1 fruit fly cellular context compared by ENCODE assay signal in genomic region chr3L:907673-908323, dm6.
TF ChIP-seq lines count a peak whose summit lies in the region.

No protein-coding gene starts in this region.

TF ChIP-seq in whole organism, embryonic, 481 proteins besides CTCF, POLR2A, EP300 and RAD21 (continued from another document and continues in another):
- TF ChIP-seq GATAe (GFP tag; conservative IDR thresholded peaks at IDR 0.05; lab: Robert Waterston, UW) (no peak), Sry-β (GFP tag; optimal IDR thresholded peaks at IDR 0.05; lab: Kevin White, UChicago) (no peak), CG13287 (GFP tag; IDR thresholded peaks at IDR 0.05; lab: Robert Waterston, UW; ENCODE audit: partially characterized antibody) (no peak), TFAM (GFP tag; optimal IDR thresholded peaks at IDR 0.05; lab: Kevin White, UChicago) (no peak), CG11085 (GFP tag; IDR thresholded peaks at IDR 0.05; lab: Robert Waterston, UW) (no peak), CG11504 (tag; optimal IDR thresholded peaks at IDR 0.05; lab: Kevin White, UChicago) (peak; percentile 52), CG12769 (tag; optimal IDR thresholded peaks at IDR 0.05; lab: Kevin White, UChicago) (no peak), tup (GFP tag; optimal IDR thresholded peaks at IDR 0.05; lab: Kevin White, UChicago) (no peak), pnt (GFP tag; optimal IDR thresholded peaks at IDR 0.05; lab: Kevin White, UChicago) (peak; percentile 13), Pdp1 (GFP tag; optimal IDR thresholded peaks at IDR 0.05; lab: Kevin White, UChicago) (no peak), lilli (GFP tag; optimal IDR thresholded peaks at IDR 0.05; lab: Kevin White, UChicago) (peak; percentile 6), emc (GFP tag; optimal IDR thresholded peaks at IDR 0.05; lab: Kevin White, UChicago) (no peak), slbo (GFP tag; IDR thresholded peaks at IDR 0.05; lab: Robert Waterston, UW) (no peak), CG10462 (GFP tag; optimal IDR thresholded peaks at IDR 0.05; lab: Kevin White, UChicago) (no peak), CG33557 (GFP tag; optimal IDR thresholded peaks at IDR 0.05; lab: Kevin White, UChicago) (peak; percentile 18), Atf6 (GFP tag; IDR thresholded peaks at IDR 0.05; lab: Robert Waterston, UW) (no peak), Nf-YA (GFP tag; IDR thresholded peaks at IDR 0.05; lab: Robert Waterston, UW) (no peak), exex (tag; optimal IDR thresholded peaks at IDR 0.05; lab: Kevin White, UChicago) (no peak), crc (GFP tag; optimal IDR thresholded peaks at IDR 0.05; lab: Kevin White, UChicago) (no peak), Deaf1 (tag; optimal IDR thresholded peaks at IDR 0.05; lab: Kevin White, UChicago) (no peak), Mad (GFP tag; optimal IDR thresholded peaks at IDR 0.05; lab: Kevin White, UChicago) (no peak), NFAT (GFP tag; IDR thresholded peaks at IDR 0.05; lab: Robert Waterston, UW) (no peak), CG2875 (GFP tag; optimal IDR thresholded peaks at IDR 0.05; lab: Kevin White, UChicago) (peak; percentile 33), CG11456 (GFP tag; IDR thresholded peaks at IDR 0.05; lab: Robert Waterston, UW) (no peak), dmrt11E (tag; optimal IDR thresholded peaks at IDR 0.05; lab: Kevin White, UChicago) (peak; percentile 68), gem (tag; optimal IDR thresholded peaks at IDR 0.05; lab: Kevin White, UChicago) (peak; percentile 58), D19A (tag; optimal IDR thresholded peaks at IDR 0.05; lab: Kevin White, UChicago) (peak; percentile 14), ATbp (GFP tag; optimal IDR thresholded peaks at IDR 0.05; lab: Kevin White, UChicago) (peak; percentile 22), gsb-n (tag; optimal IDR thresholded peaks at IDR 0.05; lab: Kevin White, UChicago) (peak; percentile 41), pum (GFP tag; optimal IDR thresholded peaks at IDR 0.05; lab: Kevin White, UChicago) (no peak), CG7745 (tag; optimal IDR thresholded peaks at IDR 0.05; lab: Kevin White, UChicago) (no peak), Ets65A (GFP tag; lab: Kevin White, UChicago) (peak; percentile 77), CG3407 (GFP tag; optimal IDR thresholded peaks at IDR 0.05; lab: Kevin White, UChicago) (peak; percentile 9), lola (GFP tag; optimal IDR thresholded peaks at IDR 0.05; lab: Kevin White, UChicago) (peak in 1 of 3 experiments; percentile 58), sr (GFP tag; IDR thresholded peaks at IDR 0.05; lab: Robert Waterston, UW) (no peak), prd (optimal IDR thresholded peaks at IDR 0.05; lab: Kevin White, UChicago) (no peak), prd (GFP tag; IDR thresholded peaks at IDR 0.05; lab: Robert Waterston, UW) (peak; percentile 46; the same call in 2 of the 3 replicates), E2f1 (GFP tag; IDR thresholded peaks at IDR 0.05; lab: Robert Waterston, UW) (no peak), CG2889 (GFP tag; IDR thresholded peaks at IDR 0.05; lab: Robert Waterston, UW) (no peak), CG3847 (GFP tag; IDR thresholded peaks at IDR 0.05; lab: Robert Waterston, UW) (no peak), Gug (GFP tag; IDR thresholded peaks at IDR 0.05; lab: Robert Waterston, UW) (no peak), CG13624 (GFP tag; optimal IDR thresholded peaks at IDR 0.05; lab: Kevin White, UChicago) (no peak), CG8290 (GFP tag; optimal IDR thresholded peaks at IDR 0.05; lab: Kevin White, UChicago) (no peak), CG8290 (tag; optimal IDR thresholded peaks at IDR 0.05; lab: Kevin White, UChicago) (peak in 1 of 2 experiments; percentile 34), CG9609 (GFP tag; optimal IDR thresholded peaks at IDR 0.05; lab: Kevin White, UChicago) (no peak), CG6689 (GFP tag; IDR thresholded peaks at IDR 0.05; lab: Robert Waterston, UW) (peak; percentile 32; the same call in 1 of the 2 replicates), CG15696 (tag; optimal IDR thresholded peaks at IDR 0.05; lab: Kevin White, UChicago) (no peak), chif (GFP tag; optimal IDR thresholded peaks at IDR 0.05; lab: Kevin White, UChicago) (peak in 1 of 2 experiments; percentile 50), CG13775 (GFP tag; optimal IDR thresholded peaks at IDR 0.05; lab: Kevin White, UChicago) (peak; percentile 14), fd3F (GFP tag; optimal IDR thresholded peaks at IDR 0.05; lab: Kevin White, UChicago) (no peak), esg (GFP tag; conservative IDR thresholded peaks at IDR 0.05; lab: Robert Waterston, UW) (peak; percentile 26; the same call in 1 of the 2 replicates), Trl (optimal IDR thresholded peaks at IDR 0.05; lab: Kevin White, UChicago) (no peak), Trl (GFP tag; optimal IDR thresholded peaks at IDR 0.05; lab: Kevin White, UChicago) (no peak), CG17802 (tag; optimal IDR thresholded peaks at IDR 0.05; lab: Kevin White, UChicago) (peak; percentile 35), Awh (GFP tag; IDR thresholded peaks at IDR 0.05; lab: Robert Waterston, UW) (0 out of 2 replicates have a peak, but pooled peaks have one; percentile 46), Ssrp (tag; optimal IDR thresholded peaks at IDR 0.05; lab: Kevin White, UChicago) (peak; percentile 33), CG15479 (GFP tag; optimal IDR thresholded peaks at IDR 0.05; lab: Kevin White, UChicago) (no peak), Opbp (GFP tag; IDR thresholded peaks at IDR 0.05; lab: Robert Waterston, UW; ENCODE audit: partially characterized antibody) (no peak), CG11696 (GFP tag; IDR thresholded peaks at IDR 0.05; lab: Robert Waterston, UW) (no peak), CG7839 (tag; optimal IDR thresholded peaks at IDR 0.05; lab: Kevin White, UChicago) (peak; percentile 47), onecut (GFP tag; IDR thresholded peaks at IDR 0.05; lab: Robert Waterston, UW) (0 out of 2 replicates have a peak, but pooled peaks have one; percentile 46), CG4360 (GFP tag; IDR thresholded peaks at IDR 0.05; lab: Robert Waterston, UW) (peak; percentile 46), CG6272 (GFP tag; IDR thresholded peaks at IDR 0.05; lab: Robert Waterston, UW) (no peak), bsh (GFP tag; optimal IDR thresholded peaks at IDR 0.05; lab: Kevin White, UChicago) (peak in 1 of 2 experiments; percentile 74), CG30020 (tag; optimal IDR thresholded peaks at IDR 0.05; lab: Kevin White, UChicago) (no peak), CG17385 (GFP tag; optimal IDR thresholded peaks at IDR 0.05; lab: Kevin White, UChicago) (no peak), CG5180 (GFP tag; optimal IDR thresholded peaks at IDR 0.05; lab: Kevin White, UChicago) (peak; percentile 75), CG6175 (GFP tag; IDR thresholded peaks at IDR 0.05; lab: Robert Waterston, UW) (no peak), bbx (GFP tag; IDR thresholded peaks at IDR 0.05; lab: Robert Waterston, UW; ENCODE audit: partially characterized antibody) (no peak), CG4707 (GFP tag; optimal IDR thresholded peaks at IDR 0.05; lab: Kevin White, UChicago) (no peak), CG10321 (GFP tag; IDR thresholded peaks at IDR 0.05; lab: Robert Waterston, UW) (no peak), BtbVII (GFP tag; optimal IDR thresholded peaks at IDR 0.05; lab: Kevin White, UChicago) (no peak), CG4282 (GFP tag; optimal IDR thresholded peaks at IDR 0.05; lab: Kevin White, UChicago) (no peak), zfh1 (GFP tag; IDR thresholded peaks at IDR 0.05; lab: Robert Waterston, UW) (peak; percentile 53; the same call in 1 of the 3 replicates), H15 (GFP tag; IDR thresholded peaks at IDR 0.05; lab: Robert Waterston, UW) (no peak), CG14050 (GFP tag; IDR thresholded peaks at IDR 0.05; lab: Robert Waterston, UW) (no peak), bowl (GFP tag; IDR thresholded peaks at IDR 0.05; lab: Robert Waterston, UW) (no peak), Hey (tag; optimal IDR thresholded peaks at IDR 0.05; lab: Kevin White, UChicago) (peak; percentile 76), CG14710 (tag; optimal IDR thresholded peaks at IDR 0.05; lab: Kevin White, UChicago) (peak; percentile 41), psq (GFP tag; optimal IDR thresholded peaks at IDR 0.05; lab: Kevin White, UChicago) (no peak), CG8924 (tag; optimal IDR thresholded peaks at IDR 0.05; lab: Kevin White, UChicago) (peak; percentile 28), run (tag; optimal IDR thresholded peaks at IDR 0.05; lab: Kevin White, UChicago) (no peak), croc (GFP tag; conservative IDR thresholded peaks at IDR 0.05; lab: Robert Waterston, UW) (0 out of 3 replicates have a peak, but pooled peaks have one; percentile 17), BEAF-32 (GFP tag; optimal IDR thresholded peaks at IDR 0.05; lab: Kevin White, UChicago) (no peak), Blimp-1 (GFP tag; optimal IDR thresholded peaks at IDR 0.05; lab: Kevin White, UChicago) (peak; percentile 47), ken (GFP tag; IDR thresholded peaks at IDR 0.05; lab: Robert Waterston, UW) (peak; percentile 26; the same call in 1 of the 3 replicates), Dfd (GFP tag; optimal IDR thresholded peaks at IDR 0.05; lab: Kevin White, UChicago) (no peak), nerfin-2 (GFP tag; IDR thresholded peaks at IDR 0.05; lab: Robert Waterston, UW; ENCODE audit: partially characterized antibody) (no peak), CG12219 (GFP tag; optimal IDR thresholded peaks at IDR 0.05; lab: Kevin White, UChicago) (peak; percentile 23), CG18262 (tag; optimal IDR thresholded peaks at IDR 0.05; lab: Kevin White, UChicago) (peak; percentile 49), CoRest (tag; optimal IDR thresholded peaks at IDR 0.05; lab: Kevin White, UChicago) (peak; percentile 32), cad (GFP tag; optimal IDR thresholded peaks at IDR 0.05; lab: Kevin White, UChicago) (no peak), zf30C (GFP tag; optimal IDR thresholded peaks at IDR 0.05; lab: Kevin White, UChicago) (peak; percentile 77), grau (tag; optimal IDR thresholded peaks at IDR 0.05; lab: Kevin White, UChicago) (peak; percentile 33), toy (GFP tag; IDR thresholded peaks at IDR 0.05; lab: Robert Waterston, UW) (no peak), CG1024 (GFP tag; IDR thresholded peaks at IDR 0.05; lab: Robert Waterston, UW) (no peak; the same call in 1 of the 2 replicates), Ets97D (GFP tag; optimal IDR thresholded peaks at IDR 0.05; lab: Kevin White, UChicago) (no peak), tap (tag; optimal IDR thresholded peaks at IDR 0.05; lab: Kevin White, UChicago) (peak; percentile 36), CG13296 (GFP tag; optimal IDR thresholded peaks at IDR 0.05; lab: Kevin White, UChicago) (no peak), Hmx (GFP tag; optimal IDR thresholded peaks at IDR 0.05; lab: Kevin White, UChicago) (no peak), org-1 (GFP tag; optimal IDR thresholded peaks at IDR 0.05; lab: Kevin White, UChicago) (no peak), CG2202 (tag; optimal IDR thresholded peaks at IDR 0.05; lab: Kevin White, UChicago) (peak; percentile 10), CG4617 (GFP tag; optimal IDR thresholded peaks at IDR 0.05; lab: Kevin White, UChicago; ENCODE audit: borderline replicate concordance) (no peak), CG10209 (GFP tag; optimal IDR thresholded peaks at IDR 0.05; lab: Kevin White, UChicago) (peak; percentile 20), sisA (GFP tag; IDR thresholded peaks at IDR 0.05; lab: Robert Waterston, UW) (peak; percentile 50; the same call in 1 of the 2 replicates), fd96Cb (tag; optimal IDR thresholded peaks at IDR 0.05; lab: Kevin White, UChicago) (peak; percentile 44), Fer3 (tag; optimal IDR thresholded peaks at IDR 0.05; lab: Kevin White, UChicago) (no peak), CG10147 (GFP tag; optimal IDR thresholded peaks at IDR 0.05; lab: Kevin White, UChicago) (no peak), dpn (GFP tag; optimal IDR thresholded peaks at IDR 0.05; lab: Kevin White, UChicago) (peak in 1 of 2 experiments; percentile 33), gcm (GFP tag; optimal IDR thresholded peaks at IDR 0.05; lab: Kevin White, UChicago) (peak; percentile 3), CG9215 (GFP tag; IDR thresholded peaks at IDR 0.05; lab: Robert Waterston, UW) (no peak), Sox102F (GFP tag; optimal IDR thresholded peaks at IDR 0.05; lab: Kevin White, UChicago) (peak; percentile 46), phol (tag; optimal IDR thresholded peaks at IDR 0.05; lab: Kevin White, UChicago) (peak; percentile 54), row (GFP tag; IDR thresholded peaks at IDR 0.05; lab: Robert Waterston, UW) (peak; percentile 73), CG8388 (GFP tag; optimal IDR thresholded peaks at IDR 0.05; lab: Kevin White, UChicago) (peak; percentile 36), br (optimal IDR thresholded peaks at IDR 0.05; lab: Kevin White, UChicago) (no peak), CG34422 (GFP tag; IDR thresholded peaks at IDR 0.05; lab: Robert Waterston, UW) (0 out of 3 replicates have a peak, but pooled peaks have one; percentile 50), CG3995 (GFP tag; optimal IDR thresholded peaks at IDR 0.05; lab: Kevin White, UChicago) (no peak), repo (GFP tag; optimal IDR thresholded peaks at IDR 0.05; lab: Kevin White, UChicago) (no peak), dmrt99B (tag; optimal IDR thresholded peaks at IDR 0.05; lab: Kevin White, UChicago) (peak; percentile 52), CG6654 (GFP tag; optimal IDR thresholded peaks at IDR 0.05; lab: Kevin White, UChicago) (no peak), Lpt (GFP tag; optimal IDR thresholded peaks at IDR 0.05; lab: Kevin White, UChicago) (no peak), CG11560 (tag; IDR thresholded peaks at IDR 0.05; lab: Robert Waterston, UW) (no peak), seq (GFP tag; IDR thresholded peaks at IDR 0.05; lab: Robert Waterston, UW) (0 out of 2 replicates have a peak, but pooled peaks have one; percentile 30), Tbp (GFP tag; optimal IDR thresholded peaks at IDR 0.05; lab: Kevin White, UChicago) (no peak), otp (GFP tag; IDR thresholded peaks at IDR 0.05; lab: Robert Waterston, UW) (peak; percentile 33; the same call in 1 of the 3 replicates), Aef1 (GFP tag; IDR thresholded peaks at IDR 0.05; lab: Robert Waterston, UW) (no peak), CG1792 (GFP tag; optimal IDR thresholded peaks at IDR 0.05; lab: Kevin White, UChicago) (no peak), Oli (tag; optimal IDR thresholded peaks at IDR 0.05; lab: Kevin White, UChicago) (peak; percentile 46), Med (GFP tag; lab: Kevin White, UChicago) (peak; percentile 39), CG2116 (GFP tag; optimal IDR thresholded peaks at IDR 0.05; lab: Kevin White, UChicago) (no peak), Xrp1 (GFP tag; IDR thresholded peaks at IDR 0.05; lab: Robert Waterston, UW) (peak; percentile 74), Dip2 (GFP tag; IDR thresholded peaks at IDR 0.05; lab: Robert Waterston, UW) (no peak), CG17359 (tag; optimal IDR thresholded peaks at IDR 0.05; lab: Kevin White, UChicago) (peak; percentile 40)
